Worm (Caenorhabditis elegans): ENCODE results near the gene pgp-3.

DNA sequence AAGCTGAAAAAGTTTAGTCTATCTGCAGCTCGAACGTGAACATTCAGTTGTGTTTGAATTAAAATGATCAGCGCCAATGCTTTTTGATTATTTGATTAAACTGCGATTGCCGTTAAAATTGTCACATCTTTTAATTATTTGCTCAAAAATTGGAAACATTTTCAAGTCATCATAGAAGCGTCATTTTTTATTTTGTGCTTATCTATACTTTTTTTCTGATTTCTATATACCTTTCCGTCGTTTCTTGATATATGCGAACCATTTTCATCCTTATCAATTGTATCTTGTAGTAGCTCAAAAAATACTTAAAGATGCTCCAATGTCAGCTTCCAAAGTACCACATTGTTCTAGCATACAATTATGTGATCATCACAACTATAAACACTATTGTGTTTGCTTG lies 668 bp upstream of the pgp-3 start:
- TF ChIP-seq dao-5 (tag; optimal IDR thresholded peaks at IDR 0.05) (no peak), him-1 (tag; optimal IDR thresholded peaks at IDR 0.05) (no peak), W03F9.2 (tag; optimal IDR thresholded peaks at IDR 0.05) (no peak)
